Fruit fly (Drosophila melanogaster) whole organism, pupa: ENCODE measurements around the gene CG5167.

Source experiments
- CG15710 ChIP-seq: fragments of 200-800 bp; sonication (Bioruptor generic); optimal IDR thresholded peaks from 2 replicates; lab custom pipeline; 2018; ENCODE audit warnings: missing biosample characterization, mild to moderate bottlenecking, missing genetic modification characterization, moderate library complexity
- CG32121 ChIP-seq: fragments of 200-800 bp; sonication (Bioruptor generic); IDR thresholded peaks from 2 replicates; pipeline ENCODE4 v1.3.6; 2022; ENCODE audit warnings: missing biosample characterization, missing genetic modification characterization
- CG34367 ChIP-seq: fragments of 200-800 bp; sonication (Bioruptor generic); optimal IDR thresholded peaks from 2 replicates; lab custom pipeline; 2018; ENCODE audit warnings: missing biosample characterization, mild to moderate bottlenecking, missing genetic modification characterization
- CG8159 ChIP-seq: fragments of 200-800 bp; sonication (Bioruptor generic); optimal IDR thresholded peaks from 3 replicates; lab custom pipeline; 2018; ENCODE audit warnings: missing biosample characterization, mild to moderate bottlenecking, missing genetic modification characterization, moderate library complexity
- CG9948 ChIP-seq: fragments of 200-800 bp; sonication (Bioruptor generic); optimal IDR thresholded peaks from 2 replicates; lab custom pipeline; 2018; ENCODE audit warnings: missing biosample characterization, mild to moderate bottlenecking, missing genetic modification characterization, moderate library complexity
- EcR ChIP-seq: fragments of 200-800 bp; sonication (Bioruptor generic); optimal IDR thresholded peaks from 3 replicates; lab custom pipeline; 2019; ENCODE audit warnings: missing biosample characterization, missing genetic modification characterization, mild to moderate bottlenecking, moderate library complexity, missing genetic modification reagents
- Pif1A ChIP-seq: fragments of 200-800 bp; sonication (Bioruptor generic); optimal IDR thresholded peaks from 3 replicates; lab custom pipeline; 2016; ENCODE audit warnings: missing biosample characterization, missing genetic modification characterization
- Pif1B ChIP-seq: fragments of 200-800 bp; sonication (Bioruptor generic); optimal IDR thresholded peaks from 3 replicates; lab custom pipeline; 2016; ENCODE audit warnings: missing biosample characterization, missing genetic modification characterization
- Snoo ChIP-seq: fragments of 200-800 bp; sonication (Bioruptor generic); optimal IDR thresholded peaks from 3 replicates; lab custom pipeline; 2017; ENCODE audit warnings: missing biosample characterization, mild to moderate bottlenecking, missing genetic modification characterization, inconsistent platforms
- gl ChIP-seq: fragments of 200-800 bp; sonication (Bioruptor generic); optimal IDR thresholded peaks from 2 replicates; lab custom pipeline; 2018; ENCODE audit warnings: missing biosample characterization, mild to moderate bottlenecking, missing genetic modification characterization
- rn ChIP-seq: fragments of 200-800 bp; sonication (Bioruptor generic); IDR thresholded peaks from 2 replicates; pipeline ENCODE4 v1.3.6; 2022; ENCODE audit warnings: missing biosample characterization, missing genetic modification characterization

DNA sequence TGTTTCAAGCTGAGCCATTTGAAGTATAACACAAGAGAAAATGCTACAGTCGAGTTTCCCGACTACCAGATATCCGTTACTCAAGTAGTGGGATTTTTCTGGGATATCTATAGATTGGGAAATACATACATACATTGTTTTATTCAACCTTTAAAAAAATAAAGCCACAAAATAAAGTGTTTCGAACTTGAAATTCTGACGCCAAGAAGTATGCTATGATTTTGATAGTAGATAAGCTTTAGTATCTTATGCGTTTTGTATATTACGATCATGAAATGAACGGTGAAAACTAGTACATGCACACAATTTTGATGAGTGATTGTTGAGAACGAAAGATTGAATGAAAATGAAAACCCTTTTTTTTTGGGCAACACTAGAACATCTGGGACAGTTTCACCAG lies 42.8 kb upstream of the CG5167 start:
- TF ChIP-seq rn (no peak), Snoo (tag; lab: Kevin White, UChicago) (no peak), Pif1A (no peak), EcR (GFP tag; lab: Kevin White, UChicago) (no peak), CG32121 (GFP tag; lab: Robert Waterston, UW) (no peak), CG34367 (tag; lab: Kevin White, UChicago) (no peak), CG8159 (no peak), CG9948 (no peak), gl (no peak), Pif1B (GFP tag; lab: Kevin White, UChicago) (no peak), CG15710 (tag; lab: Kevin White, UChicago) (no peak)
